Fruit fly (Drosophila melanogaster) whole organism, adult: Measurements from ENCODE around the gene CG6136.

Source experiments
- CG11617 ChIP-seq: fragments of 200-800 bp; sonication (Bioruptor generic); optimal IDR thresholded peaks from 2 replicates; lab custom pipeline; 2017; ENCODE audit warnings: mild to moderate bottlenecking, missing biosample characterization, missing genetic modification reagents, missing genetic modification characterization
- CG12768 ChIP-seq: fragments of 200-800 bp; sonication (Bioruptor generic); optimal IDR thresholded peaks from 2 replicates; lab custom pipeline; 2017; ENCODE audit warnings: missing biosample characterization, missing genetic modification characterization, mild to moderate bottlenecking, moderate library complexity, missing genetic modification reagents
- CG14711 ChIP-seq: fragments of 200-800 bp; sonication (Bioruptor generic); optimal IDR thresholded peaks from 2 replicates; lab custom pipeline; 2018; ENCODE audit warnings: missing biosample characterization, mild to moderate bottlenecking, missing genetic modification characterization, moderate library complexity
- CG1620 ChIP-seq: fragments of 200-800 bp; sonication (Bioruptor generic); optimal IDR thresholded peaks from 2 replicates; lab custom pipeline; 2016; ENCODE audit warnings: missing biosample characterization, missing genetic modification characterization
- CG33017 ChIP-seq: fragments of 200-800 bp; sonication (Bioruptor generic); optimal IDR thresholded peaks from 2 replicates; lab custom pipeline; 2018; ENCODE audit warnings: missing biosample characterization, mild to moderate bottlenecking, missing genetic modification characterization, moderate library complexity
- CG5204 ChIP-seq: fragments of 200-800 bp; sonication (Bioruptor generic); optimal IDR thresholded peaks from 2 replicates; lab custom pipeline; 2016; ENCODE audit warnings: missing biosample characterization, missing genetic modification characterization
- CG7045 ChIP-seq: fragments of 200-800 bp; sonication (Bioruptor generic); optimal IDR thresholded peaks from 2 replicates; lab custom pipeline; 2017; ENCODE audit warnings: missing biosample characterization, mild to moderate bottlenecking, missing genetic modification characterization
- CG7101 ChIP-seq: fragments of 200-800 bp; sonication (Bioruptor generic); optimal IDR thresholded peaks from 2 replicates; lab custom pipeline; 2018; ENCODE audit warnings: missing biosample characterization, mild to moderate bottlenecking, missing genetic modification characterization, moderate library complexity
- Clk ChIP-seq: fragments of 200-800 bp; sonication (Bioruptor generic); optimal IDR thresholded peaks from 2 replicates; lab custom pipeline; 2017; ENCODE audit warnings: missing biosample characterization, missing genetic modification characterization
- Crg-1 ChIP-seq: fragments of 200-800 bp; sonication (Bioruptor generic); optimal IDR thresholded peaks from 2 replicates; lab custom pipeline; 2016; ENCODE audit warnings: missing biosample characterization, missing genetic modification characterization
- Hr96 ChIP-seq: fragments of 200-800 bp; sonication (Bioruptor generic); optimal IDR thresholded peaks from 2 replicates; lab custom pipeline; 2016; ENCODE audit warnings: missing biosample characterization, missing genetic modification characterization
- Mnt ChIP-seq: fragments of 200-800 bp; sonication (Bioruptor generic); optimal IDR thresholded peaks from 2 replicates; lab custom pipeline; 2016; ENCODE audit warnings: missing biosample characterization, mild to moderate bottlenecking, missing genetic modification characterization
- bab1 ChIP-seq: fragments of 200-800 bp; sonication (Bioruptor generic); optimal IDR thresholded peaks from 3 replicates; lab custom pipeline; 2019; ENCODE audit warnings: missing biosample characterization, mild to moderate bottlenecking, missing genetic modification characterization, moderate library complexity
- cic ChIP-seq: fragments of 200-800 bp; sonication (Bioruptor generic); optimal IDR thresholded peaks from 2 replicates; lab custom pipeline; 2017; ENCODE audit warnings: missing biosample characterization, mild to moderate bottlenecking, missing genetic modification characterization, moderate library complexity
- cnc ChIP-seq, 2 experiments: fragments of >200 bp; optimal IDR thresholded peaks; 2 replicates each; lab custom pipeline; 2017
- kay ChIP-seq: fragments of 200-800 bp; sonication (Bioruptor generic); peaks from one replicate; lab custom pipeline; 2016; ENCODE audit warnings: missing biosample characterization, missing genetic modification characterization, borderline replicate concordance
- ovo ChIP-seq: fragments of 200-800 bp; sonication (Bioruptor generic); optimal IDR thresholded peaks from 2 replicates; lab custom pipeline; 2016; ENCODE audit warnings: missing biosample characterization, missing genetic modification characterization
- pad ChIP-seq: fragments of 200-800 bp; sonication (Bioruptor generic); optimal IDR thresholded peaks from 3 replicates; lab custom pipeline; 2017; ENCODE audit warnings: missing biosample characterization, missing genetic modification characterization, mild to moderate bottlenecking, moderate library complexity, missing genetic modification reagents
- tj ChIP-seq: fragments of 200-800 bp; sonication (Bioruptor generic); optimal IDR thresholded peaks from 3 replicates; lab custom pipeline; 2017; ENCODE audit warnings: missing biosample characterization, mild to moderate bottlenecking, missing genetic modification characterization, moderate library complexity
- toe ChIP-seq: fragments of 200-800 bp; sonication (Bioruptor generic); optimal IDR thresholded peaks from 2 replicates; lab custom pipeline; 2016; ENCODE audit warnings: missing biosample characterization, missing genetic modification characterization

Gene CG6136

DNA sequence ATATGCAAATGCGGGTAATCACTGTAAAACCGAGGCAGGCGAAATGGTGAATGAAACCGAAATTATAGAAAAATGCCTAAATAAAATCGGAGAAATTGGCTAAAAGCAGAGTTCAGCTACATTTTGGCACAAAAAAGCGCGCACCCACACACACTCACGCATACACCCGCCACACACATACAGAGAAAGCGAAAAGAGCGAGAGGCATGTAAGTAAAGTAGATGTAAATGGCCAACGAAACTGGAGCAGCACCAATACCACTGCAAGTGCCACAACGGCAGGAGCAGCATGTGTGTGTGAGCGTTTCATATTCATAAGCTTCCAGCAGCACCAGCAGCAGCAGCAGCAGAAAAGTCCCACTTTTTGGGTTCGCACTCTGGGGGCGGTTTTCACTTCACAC is 3.5 kb upstream of the CG6136 start:
- TF ChIP-seq CG5204: no peak
- TF ChIP-seq CG1620 (GFP tag; lab: Kevin White, UChicago): no peak
- no peak for TF ChIP-seq bab1 (GFP tag; lab: Kevin White, UChicago)

DNA sequence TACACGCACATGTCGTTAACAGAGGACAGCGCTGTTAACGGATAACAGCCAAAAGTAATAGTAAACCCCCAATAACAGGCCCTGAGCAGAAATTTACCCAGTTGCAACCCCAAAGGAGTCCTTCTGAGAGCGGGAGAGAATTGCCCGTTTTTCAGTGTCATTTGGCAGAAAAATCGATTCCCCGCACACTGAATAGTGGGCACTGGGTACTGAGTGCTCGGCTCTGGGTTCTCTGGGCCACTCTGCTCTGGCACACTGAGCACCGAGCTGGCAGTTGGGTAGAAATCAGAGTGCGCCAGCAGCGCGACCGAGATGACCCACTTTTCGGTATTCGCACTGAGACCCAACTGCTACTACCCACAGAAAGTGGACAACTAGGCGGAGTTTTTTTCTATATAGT is 2.4 kb upstream of the CG6136 start, which contains the start of gene Rbp:
TSS of gene Rbp (plus strand) at position 239 of the 400 bp plus-strand sequence.
- TF ChIP-seq tj (GFP tag; lab: Kevin White, UChicago) (no peak), kay (GFP tag; lab: Kevin White, UChicago) (no peak), cic (no peak), CG14711 (no peak), CG7045 (GFP tag; lab: Kevin White, UChicago) (no peak), pad (GFP tag; lab: Kevin White, UChicago) (no peak), Mnt (GFP tag; lab: Kevin White, UChicago) (no peak), CG5204 (no peak), CG7101 (tag; lab: Kevin White, UChicago) (no peak), CG11617 (GFP tag; lab: Kevin White, UChicago) (no peak), CG1620 (GFP tag; lab: Kevin White, UChicago) (no peak), Hr96 (GFP tag; lab: Kevin White, UChicago) (no peak), Clk (GFP tag; lab: Kevin White, UChicago) (no peak), CG12768 (GFP tag; lab: Kevin White, UChicago) (no peak), CG33017 (tag; lab: Kevin White, UChicago) (no peak)

DNA sequence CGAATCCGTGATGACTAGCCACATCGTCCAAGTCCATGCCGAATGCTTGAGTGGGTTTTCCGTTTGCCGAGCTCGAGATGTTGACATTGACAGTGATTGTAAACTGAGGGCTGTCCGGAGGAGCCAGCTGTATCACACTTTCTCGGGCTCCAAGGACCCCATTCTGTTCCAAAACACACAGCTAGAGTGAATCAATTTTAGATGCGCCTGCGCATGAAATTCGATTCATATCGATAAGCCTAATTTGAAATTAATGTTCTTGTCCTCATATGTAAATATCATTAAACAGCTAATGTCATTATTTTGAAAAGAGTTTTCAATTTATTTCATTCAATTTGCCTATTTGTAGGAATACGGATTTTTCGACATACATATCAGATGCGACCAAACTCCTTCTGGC is 2.3 kb downstream of the CG6136 start, which contains the start of gene CG14868:
TSS of gene CG14868 (minus strand) at position 204 of the 400 bp plus-strand sequence.
- TF ChIP-seq Crg-1 (GFP tag; lab: Kevin White, UChicago) (no peak), bab1 (GFP tag; lab: Kevin White, UChicago) (no peak), Clk (GFP tag; lab: Kevin White, UChicago) (no peak), CG14711 (no peak), cic (no peak), tj (GFP tag; lab: Kevin White, UChicago) (no peak), CG1620 (GFP tag; lab: Kevin White, UChicago) (no peak), CG7101 (tag; lab: Kevin White, UChicago) (no peak), pad (GFP tag; lab: Kevin White, UChicago) (no peak), Hr96 (GFP tag; lab: Kevin White, UChicago) (no peak), Mnt (GFP tag; lab: Kevin White, UChicago) (no peak), toe (GFP tag; lab: Kevin White, UChicago) (no peak), kay (GFP tag; lab: Kevin White, UChicago) (no peak), CG11617 (GFP tag; lab: Kevin White, UChicago) (no peak), cnc (optimal IDR thresholded peaks at IDR 0.05; lab: Kevin White, UChicago) (no peak), ovo (no peak), CG12768 (GFP tag; lab: Kevin White, UChicago) (no peak), CG33017 (tag; lab: Kevin White, UChicago) (no peak)

DNA sequence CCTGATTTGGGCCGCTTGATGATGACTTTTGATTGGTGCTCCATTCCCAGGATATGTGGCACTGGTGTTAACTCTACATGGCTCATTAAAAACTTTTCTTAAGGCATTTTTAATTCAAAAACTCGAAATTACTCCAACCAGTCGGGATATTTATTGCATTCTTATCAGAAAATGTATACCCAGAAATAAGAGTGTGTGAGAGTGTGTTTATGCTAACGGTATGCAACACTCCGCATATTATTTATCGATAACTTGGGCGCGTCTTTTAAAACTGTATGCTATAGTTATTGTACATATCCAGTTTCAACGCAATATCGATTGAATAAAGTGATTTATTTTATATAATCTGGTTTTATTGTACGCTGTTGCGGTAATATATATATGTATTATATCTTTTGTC is 4.5 kb downstream of the CG6136 start, which contains the start of gene CG34404:
TSS of gene CG34404 (minus strand) at position 189 of the 400 bp plus-strand sequence.
- TF ChIP-seq toe (GFP tag; lab: Kevin White, UChicago): no peak
- TF ChIP-seq CG11617 (GFP tag; lab: Kevin White, UChicago): no peak
- TF ChIP-seq Clk (GFP tag; lab: Kevin White, UChicago): no peak
- no peak for TF ChIP-seq ovo
- TF ChIP-seq CG14711: no peak
- TF ChIP-seq bab1 (GFP tag; lab: Kevin White, UChicago): no peak
- TF ChIP-seq Mnt (GFP tag; lab: Kevin White, UChicago): peak; percentile 10
- no peak for TF ChIP-seq CG12768 (GFP tag; lab: Kevin White, UChicago)
- peak; percentile 24 for TF ChIP-seq CG1620 (GFP tag; lab: Kevin White, UChicago)
- no peak for TF ChIP-seq pad (GFP tag; lab: Kevin White, UChicago)
- TF ChIP-seq Crg-1 (GFP tag; lab: Kevin White, UChicago): peak; percentile 19
- no peak for TF ChIP-seq CG5204
- no peak for TF ChIP-seq cic
- TF ChIP-seq CG33017 (tag; lab: Kevin White, UChicago): no peak
- TF ChIP-seq CG7101 (tag; lab: Kevin White, UChicago): peak; percentile 34
- TF ChIP-seq Hr96 (GFP tag; lab: Kevin White, UChicago): no peak

DNA sequence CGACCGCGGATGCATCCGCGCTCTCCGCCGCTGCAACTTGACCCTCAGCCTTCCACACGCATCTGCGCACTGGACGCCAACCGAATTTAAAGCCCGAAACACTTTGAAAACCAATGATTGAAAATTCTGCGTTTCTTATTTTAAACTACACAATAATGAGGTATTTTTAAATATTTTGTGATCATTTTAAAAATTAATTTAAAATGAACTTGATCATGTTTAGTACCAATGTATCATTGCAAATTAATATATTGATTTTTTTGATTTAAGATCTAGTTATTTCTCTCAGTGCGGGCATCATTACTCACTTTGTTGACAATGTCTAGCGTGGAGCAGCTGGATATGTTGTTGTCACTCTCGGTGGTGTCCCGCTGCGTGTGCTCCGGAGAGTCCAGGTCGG is 5.2 kb downstream of the CG6136 start:
- no peak for TF ChIP-seq cic
- no peak for TF ChIP-seq Mnt (GFP tag; lab: Kevin White, UChicago)
- no peak for TF ChIP-seq kay (GFP tag; lab: Kevin White, UChicago)
- TF ChIP-seq CG7101 (tag; lab: Kevin White, UChicago): peak; percentile 76
- TF ChIP-seq Clk (GFP tag; lab: Kevin White, UChicago): no peak
- peak; percentile 87 for TF ChIP-seq CG33017 (tag; lab: Kevin White, UChicago)
- TF ChIP-seq Hr96 (GFP tag; lab: Kevin White, UChicago): no peak
- no peak for TF ChIP-seq Crg-1 (GFP tag; lab: Kevin White, UChicago)
- TF ChIP-seq pad (GFP tag; lab: Kevin White, UChicago): no peak
- TF ChIP-seq cnc (optimal IDR thresholded peaks at IDR 0.05; lab: Kevin White, UChicago): no peak
- no peak for TF ChIP-seq CG5204
- TF ChIP-seq bab1 (GFP tag; lab: Kevin White, UChicago): no peak
- peak; percentile 67 for TF ChIP-seq CG7045 (GFP tag; lab: Kevin White, UChicago)
- TF ChIP-seq CG1620 (GFP tag; lab: Kevin White, UChicago): no peak
- no peak for TF ChIP-seq tj (GFP tag; lab: Kevin White, UChicago)
- TF ChIP-seq ovo: no peak
- TF ChIP-seq CG14711: peak; percentile 70
- peak; percentile 7 for TF ChIP-seq CG12768 (GFP tag; lab: Kevin White, UChicago)
- no peak for TF ChIP-seq CG11617 (GFP tag; lab: Kevin White, UChicago)
- no peak for TF ChIP-seq toe (GFP tag; lab: Kevin White, UChicago)

DNA sequence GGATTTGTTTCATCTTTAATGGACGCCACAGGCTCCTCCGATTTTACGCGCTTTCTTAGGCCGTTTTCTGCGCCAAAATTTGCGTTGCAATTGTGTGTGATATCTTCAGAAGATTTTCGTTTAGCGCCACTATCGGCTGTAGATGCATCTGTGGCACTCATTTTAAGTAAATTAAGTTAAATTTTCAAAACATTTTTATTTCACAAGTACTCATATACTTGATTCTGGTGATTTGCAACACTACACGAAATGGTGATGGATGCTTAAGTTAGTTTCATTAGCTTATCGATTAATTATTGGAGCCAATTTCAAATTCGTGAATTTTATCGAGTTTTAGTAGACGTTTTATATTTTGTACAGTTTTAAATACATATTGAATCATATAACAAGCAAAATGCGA is 8.4 kb downstream of the CG6136 start, which contains the start of gene CG6171:
TSS of gene CG6171 (minus strand) at position 250 of the 400 bp plus-strand sequence.
- TF ChIP-seq CG14711: peak; percentile 38
- TF ChIP-seq Crg-1 (GFP tag; lab: Kevin White, UChicago): peak; percentile 17
- no peak for TF ChIP-seq cic
- peak; percentile 46 for TF ChIP-seq bab1 (GFP tag; lab: Kevin White, UChicago)
- no peak for TF ChIP-seq CG33017 (tag; lab: Kevin White, UChicago)
- TF ChIP-seq CG7101 (tag; lab: Kevin White, UChicago): peak; percentile 44
- TF ChIP-seq Mnt (GFP tag; lab: Kevin White, UChicago): peak; percentile 9
- TF ChIP-seq ovo: no peak
- peak; percentile 41 for TF ChIP-seq CG1620 (GFP tag; lab: Kevin White, UChicago)
